Fruit fly (Drosophila melanogaster) whole organism, pupa: ENCODE data around the gene CCT2.
A peak's percentile ranks its signal among the peaks of the same experiment; 100 is the strongest.

ENCODE experiments used
- CG10348 ChIP-seq: fragments of 200-800 bp; sonication (Bioruptor generic); IDR thresholded peaks from 2 replicates; pipeline ENCODE4 v1.3.6; 2022; ENCODE audit warnings: missing biosample characterization, missing genetic modification characterization
- CG12605 ChIP-seq: fragments of 200-800 bp; sonication (Bioruptor generic); IDR thresholded peaks from 2 replicates; pipeline ENCODE4 v1.3.6; 2022; ENCODE audit warnings: missing biosample characterization, missing genetic modification characterization
- CG13204 ChIP-seq: fragments of 200-800 bp; sonication (Bioruptor generic); optimal IDR thresholded peaks from 2 replicates; lab custom pipeline; 2018; ENCODE audit warnings: missing biosample characterization, mild to moderate bottlenecking, missing genetic modification characterization, moderate library complexity
- CG14655 ChIP-seq: fragments of 200-800 bp; sonication (Bioruptor generic); optimal IDR thresholded peaks from 3 replicates; lab custom pipeline; 2017; ENCODE audit warnings: mild to moderate bottlenecking, missing biosample characterization, missing genetic modification reagents, missing genetic modification characterization
- CG15710 ChIP-seq: fragments of 200-800 bp; sonication (Bioruptor generic); optimal IDR thresholded peaks from 2 replicates; lab custom pipeline; 2018; ENCODE audit warnings: missing biosample characterization, mild to moderate bottlenecking, missing genetic modification characterization, moderate library complexity
- CG17806 ChIP-seq: fragments of 200-800 bp; sonication (Bioruptor generic); optimal IDR thresholded peaks from 2 replicates; lab custom pipeline; 2018; ENCODE audit warnings: missing biosample characterization, mild to moderate bottlenecking, missing genetic modification characterization, moderate library complexity
- CG32121 ChIP-seq: fragments of 200-800 bp; sonication (Bioruptor generic); IDR thresholded peaks from 2 replicates; pipeline ENCODE4 v1.3.6; 2022; ENCODE audit warnings: missing biosample characterization, missing genetic modification characterization
- CG34367 ChIP-seq: fragments of 200-800 bp; sonication (Bioruptor generic); optimal IDR thresholded peaks from 2 replicates; lab custom pipeline; 2018; ENCODE audit warnings: missing biosample characterization, mild to moderate bottlenecking, missing genetic modification characterization
- CG4496 ChIP-seq: fragments of 200-800 bp; sonication (Bioruptor generic); IDR thresholded peaks from 3 replicates; pipeline ENCODE4 v1.3.6; 2022; ENCODE audit warnings: missing biosample characterization, missing genetic modification characterization
- CG8159 ChIP-seq: fragments of 200-800 bp; sonication (Bioruptor generic); optimal IDR thresholded peaks from 3 replicates; lab custom pipeline; 2018; ENCODE audit warnings: missing biosample characterization, mild to moderate bottlenecking, missing genetic modification characterization, moderate library complexity
- CG8301 ChIP-seq: fragments of 200-800 bp; sonication (Bioruptor generic); optimal IDR thresholded peaks from 2 replicates; lab custom pipeline; 2018; ENCODE audit warnings: missing biosample characterization, mild to moderate bottlenecking, missing genetic modification characterization
- CG9948 ChIP-seq: fragments of 200-800 bp; sonication (Bioruptor generic); optimal IDR thresholded peaks from 2 replicates; lab custom pipeline; 2018; ENCODE audit warnings: missing biosample characterization, mild to moderate bottlenecking, missing genetic modification characterization, moderate library complexity
- D1 ChIP-seq: fragments of 200-800 bp; sonication (Bioruptor generic); optimal IDR thresholded peaks from 2 replicates; lab custom pipeline; 2018; ENCODE audit warnings: missing biosample characterization, mild to moderate bottlenecking, missing genetic modification characterization, moderate library complexity
- EcR ChIP-seq: fragments of 200-800 bp; sonication (Bioruptor generic); optimal IDR thresholded peaks from 3 replicates; lab custom pipeline; 2019; ENCODE audit warnings: missing biosample characterization, missing genetic modification characterization, mild to moderate bottlenecking, moderate library complexity, missing genetic modification reagents
- Ets98B ChIP-seq: fragments of 200-800 bp; sonication (Bioruptor generic); IDR thresholded peaks from 2 replicates; pipeline ENCODE4 v1.3.6; 2022; ENCODE audit warnings: missing biosample characterization, missing genetic modification characterization
- Pif1A ChIP-seq: fragments of 200-800 bp; sonication (Bioruptor generic); optimal IDR thresholded peaks from 3 replicates; lab custom pipeline; 2016; ENCODE audit warnings: missing biosample characterization, missing genetic modification characterization
- Pif1B ChIP-seq: fragments of 200-800 bp; sonication (Bioruptor generic); optimal IDR thresholded peaks from 3 replicates; lab custom pipeline; 2016; ENCODE audit warnings: missing biosample characterization, missing genetic modification characterization
- Snoo ChIP-seq: fragments of 200-800 bp; sonication (Bioruptor generic); optimal IDR thresholded peaks from 3 replicates; lab custom pipeline; 2017; ENCODE audit warnings: missing biosample characterization, mild to moderate bottlenecking, missing genetic modification characterization, inconsistent platforms
- fd96Ca ChIP-seq: fragments of 200-800 bp; sonication (Bioruptor generic); IDR thresholded peaks from 3 replicates; pipeline ENCODE4 v1.3.6; 2022; ENCODE audit warnings: missing biosample characterization, missing genetic modification characterization
- gl ChIP-seq: fragments of 200-800 bp; sonication (Bioruptor generic); optimal IDR thresholded peaks from 2 replicates; lab custom pipeline; 2018; ENCODE audit warnings: missing biosample characterization, mild to moderate bottlenecking, missing genetic modification characterization
- rn ChIP-seq: fragments of 200-800 bp; sonication (Bioruptor generic); IDR thresholded peaks from 2 replicates; pipeline ENCODE4 v1.3.6; 2022; ENCODE audit warnings: missing biosample characterization, missing genetic modification characterization

The CCT2 gene

DNA sequence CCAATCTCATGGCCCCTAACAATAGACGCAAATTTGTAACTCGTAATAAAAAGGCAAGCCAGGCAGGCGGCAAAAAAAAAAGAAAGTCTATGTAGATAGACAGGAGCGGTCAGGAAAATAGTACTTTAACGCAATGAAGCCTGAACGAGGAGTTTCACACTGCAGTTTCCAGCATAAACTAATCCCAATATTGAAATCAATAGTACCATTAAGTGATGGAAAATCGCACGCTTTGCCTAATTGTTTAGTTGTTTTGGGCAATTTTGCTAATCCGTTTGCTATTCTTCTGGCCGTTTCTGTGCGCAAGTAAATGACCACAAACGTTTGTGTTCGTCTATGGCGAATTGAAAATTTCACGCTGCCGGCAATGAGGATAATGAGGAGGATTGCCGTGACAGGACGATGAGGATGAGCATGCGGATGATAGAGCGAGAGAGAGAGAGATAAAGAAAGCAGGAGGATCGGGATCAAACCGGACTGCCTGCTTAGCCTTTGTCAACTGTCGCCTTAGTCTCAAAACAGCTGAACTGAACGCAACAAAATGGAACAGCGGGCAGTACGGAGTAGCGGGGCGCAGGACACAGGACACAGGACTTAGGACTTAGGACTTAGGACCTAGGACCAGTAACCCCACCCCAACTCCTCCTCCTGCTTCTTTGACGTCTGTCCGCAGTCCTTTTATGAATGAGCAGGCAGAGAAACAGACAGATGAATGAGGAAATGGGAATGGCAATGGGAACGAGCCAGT, 38.1 kb downstream of the CCT2 start:
- TF ChIP-seq CG14655, result peak; percentile 10
- TF ChIP-seq CG17806 (tag; lab: Kevin White, UChicago), result no peak
- TF ChIP-seq, all 21 proteins: peak for 1

DNA sequence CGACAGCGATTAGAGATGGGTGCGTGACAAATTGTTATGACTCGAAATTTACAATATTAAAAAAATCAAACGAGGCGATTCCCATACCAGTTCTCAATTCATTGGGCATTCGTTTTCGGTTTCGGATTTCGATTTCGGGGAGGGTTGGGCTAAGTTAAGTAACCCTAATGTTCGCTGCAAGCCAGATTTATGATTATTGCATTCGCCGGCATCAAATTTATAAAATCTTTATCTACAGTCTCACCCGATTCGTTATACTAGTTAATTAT, 38.6 kb downstream of the CCT2 start:
- TF ChIP-seq gl (tag; lab: Kevin White, UChicago) (no peak), CG12605 (GFP tag; lab: Robert Waterston, UW) (no peak), Ets98B (GFP tag; lab: Robert Waterston, UW) (no peak)

DNA sequence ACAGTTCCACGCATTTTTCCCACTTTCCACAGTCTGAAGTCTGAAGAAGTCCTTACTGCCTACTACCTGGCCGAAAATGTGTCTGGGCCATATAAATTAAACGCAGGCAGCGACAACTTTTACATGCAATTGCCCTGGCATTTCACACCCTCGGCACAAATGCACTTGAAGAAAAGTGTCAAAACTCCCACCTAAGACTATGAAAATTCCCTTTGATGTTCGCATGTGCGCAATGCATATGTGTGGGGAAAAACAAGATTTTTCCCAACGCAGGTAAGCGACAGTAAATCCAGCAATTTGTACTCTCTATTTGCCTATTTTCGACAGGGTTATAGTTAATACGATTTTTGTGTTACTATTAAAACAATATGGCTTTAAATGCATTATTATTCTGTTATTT, 40.1 kb downstream of the CCT2 start:
- no peak for TF ChIP-seq CG34367 (tag; lab: Kevin White, UChicago)
- no peak for TF ChIP-seq CG10348 (GFP tag; lab: Robert Waterston, UW)
- TF ChIP-seq CG4496 (GFP tag; lab: Robert Waterston, UW), result no peak
- TF ChIP-seq CG8301 (tag; lab: Kevin White, UChicago), result no peak

dm6 chrX:9130243-9130642, 40.9 kb downstream of the CCT2 start:
- TF ChIP-seq Pif1A (GFP tag; lab: Kevin White, UChicago) (no peak), gl (tag; lab: Kevin White, UChicago) (no peak), EcR (GFP tag; lab: Kevin White, UChicago) (no peak), CG32121 (no peak), Ets98B (GFP tag; lab: Robert Waterston, UW) (no peak), fd96Ca (GFP tag; lab: Robert Waterston, UW) (no peak), D1 (tag; lab: Kevin White, UChicago) (no peak), rn (no peak), CG13204 (GFP tag; lab: Kevin White, UChicago) (no peak), CG12605 (GFP tag; lab: Robert Waterston, UW) (no peak), CG17806 (tag; lab: Kevin White, UChicago) (no peak), CG15710 (no peak), CG9948 (tag; lab: Kevin White, UChicago) (no peak), CG4496 (GFP tag; lab: Robert Waterston, UW) (no peak), CG8159 (tag; lab: Kevin White, UChicago) (no peak), CG8301 (tag; lab: Kevin White, UChicago) (no peak), CG10348 (GFP tag; lab: Robert Waterston, UW) (no peak), Snoo (tag; lab: Kevin White, UChicago) (no peak)

- TF ChIP-seq CG32121 (no peak), fd96Ca (GFP tag; lab: Robert Waterston, UW) (no peak), CG4496 (GFP tag; lab: Robert Waterston, UW) (no peak), Ets98B (GFP tag; lab: Robert Waterston, UW) (no peak), CG34367 (tag; lab: Kevin White, UChicago) (no peak), CG17806 (tag; lab: Kevin White, UChicago) (no peak), CG15710 (no peak), CG9948 (tag; lab: Kevin White, UChicago) (no peak)
Observed at dm6 chrX:9131523-9131922, 42.2 kb downstream of the CCT2 start.

dm6 chrX:9132589-9133237, 43.4 kb downstream of the CCT2 start:
- no peak for TF ChIP-seq EcR (GFP tag; lab: Kevin White, UChicago)
- TF ChIP-seq CG4496 (GFP tag; lab: Robert Waterston, UW), result no peak
- no peak for TF ChIP-seq CG34367 (tag; lab: Kevin White, UChicago)
- no peak for TF ChIP-seq Pif1B (GFP tag; lab: Kevin White, UChicago)
- no peak for TF ChIP-seq CG15710
- no peak for TF ChIP-seq CG32121
- TF ChIP-seq CG9948 (tag; lab: Kevin White, UChicago), result no peak
- no peak for TF ChIP-seq fd96Ca (GFP tag; lab: Robert Waterston, UW)
- no peak for TF ChIP-seq CG14655
- no peak for TF ChIP-seq Snoo (tag; lab: Kevin White, UChicago)
- TF ChIP-seq CG8301 (tag; lab: Kevin White, UChicago), result no peak
- no peak for TF ChIP-seq CG12605 (GFP tag; lab: Robert Waterston, UW)
- TF ChIP-seq CG8159 (tag; lab: Kevin White, UChicago), result no peak
- TF ChIP-seq D1 (tag; lab: Kevin White, UChicago), result no peak
- TF ChIP-seq, all 21 proteins: peak for 0
